Fruit fly (Drosophila melanogaster): ENCODE data around the gene CG13361.

dm6 chrX:753553-753952 lies at the start of gene CG13361:
- TF ChIP-seq Hr39 (GFP tag; optimal IDR thresholded peaks at IDR 0.05) (no peak), CG10631 (GFP tag; optimal IDR thresholded peaks at IDR 0.05) (no peak), Sox102F (GFP tag; optimal IDR thresholded peaks at IDR 0.05) (no peak), CG4318 (GFP tag; optimal IDR thresholded peaks at IDR 0.05) (no peak), esn (GFP tag; optimal IDR thresholded peaks at IDR 0.05) (no peak), CG7368 (GFP tag; optimal IDR thresholded peaks at IDR 0.05) (no peak), Sox14 (GFP tag; optimal IDR thresholded peaks at IDR 0.05) (no peak), topi (GFP tag; optimal IDR thresholded peaks at IDR 0.05) (no peak), net (GFP tag; optimal IDR thresholded peaks at IDR 0.05) (no peak), dsx (GFP tag; optimal IDR thresholded peaks at IDR 0.05; ENCODE audit: poor library complexity, severe bottlenecking) (no peak), Eip93F (GFP tag; optimal IDR thresholded peaks at IDR 0.05) (no peak), Eip78C (GFP tag) (no peak), CG1621 (tag; optimal IDR thresholded peaks at IDR 0.05) (no peak)
